Fruit fly (Drosophila melanogaster) whole organism, embryonic: ENCODE results near the gene CG7276.

Experiments used
- Abd-B ChIP-seq: fragments of 200-800 bp; sonication (Bioruptor generic); optimal IDR thresholded peaks from 2 replicates; lab custom pipeline; 2018; ENCODE audit warnings: missing biosample characterization, mild to moderate bottlenecking, missing genetic modification characterization, moderate library complexity
- CG10462 ChIP-seq: fragments of 200-800 bp; sonication (Bioruptor generic); optimal IDR thresholded peaks from 2 replicates; lab custom pipeline; 2016; ENCODE audit warnings: missing biosample characterization, missing genetic modification characterization
- CG11247 ChIP-seq: fragments of 200-800 bp; sonication (Bioruptor generic); IDR thresholded peaks from 2 replicates; pipeline ENCODE4 v1.3.6; 2022; ENCODE audit warnings: missing biosample characterization, missing genetic modification characterization
- CG11398 ChIP-seq: fragments of 200-800 bp; sonication (Bioruptor generic); optimal IDR thresholded peaks from 2 replicates; lab custom pipeline; 2016; ENCODE audit warnings: missing biosample characterization, missing genetic modification characterization
- CG11560 ChIP-seq: fragments of 200-800 bp; sonication (Bioruptor generic); IDR thresholded peaks from 3 replicates; pipeline ENCODE4 v1.3.6; 2022; ENCODE audit warnings: missing biosample characterization, missing genetic modification characterization
- CG12391 ChIP-seq: fragments of 200-800 bp; sonication (Bioruptor generic); optimal IDR thresholded peaks from 3 replicates; lab custom pipeline; 2018; ENCODE audit warnings: missing biosample characterization, mild to moderate bottlenecking, missing genetic modification characterization, moderate library complexity
- CG12659 ChIP-seq: fragments of 200-800 bp; sonication (Bioruptor generic); optimal IDR thresholded peaks from 3 replicates; lab custom pipeline; 2017; ENCODE audit warnings: mild to moderate bottlenecking, missing biosample characterization, missing genetic modification reagents, missing genetic modification characterization
- CG13424 ChIP-seq: fragments of 200-800 bp; sonication (Bioruptor generic); optimal IDR thresholded peaks from 2 replicates; lab custom pipeline; 2019; ENCODE audit warnings: missing biosample characterization, mild to moderate bottlenecking, missing genetic modification characterization, moderate library complexity
- CG13624 ChIP-seq: fragments of 200-800 bp; sonication (Bioruptor generic); optimal IDR thresholded peaks from 2 replicates; lab custom pipeline; 2016; ENCODE audit warnings: missing biosample characterization, missing genetic modification characterization
- CG1529 ChIP-seq: fragments of 200-800 bp; sonication (Bioruptor generic); optimal IDR thresholded peaks from 3 replicates; lab custom pipeline; 2018; ENCODE audit warnings: missing biosample characterization, missing genetic modification characterization
- CG18011 ChIP-seq: fragments of 200-800 bp; sonication (Bioruptor generic); optimal IDR thresholded peaks from 2 replicates; lab custom pipeline; 2017; ENCODE audit warnings: missing biosample characterization, missing genetic modification characterization, mild to moderate bottlenecking, moderate library complexity, missing genotype
- CG33557 ChIP-seq: fragments of 200-800 bp; sonication (Bioruptor generic); optimal IDR thresholded peaks from 2 replicates; lab custom pipeline; 2019; ENCODE audit warnings: missing biosample characterization, mild to moderate bottlenecking, missing genetic modification characterization, moderate library complexity
- CG3407 ChIP-seq: fragments of 200-800 bp; sonication (Bioruptor generic); optimal IDR thresholded peaks from 2 replicates; lab custom pipeline; 2018; ENCODE audit warnings: missing biosample characterization, mild to moderate bottlenecking, missing genetic modification characterization
- CG6683 ChIP-seq: fragments of 200-800 bp; sonication (Bioruptor generic); optimal IDR thresholded peaks from 2 replicates; lab custom pipeline; 2017; ENCODE audit warnings: missing biosample characterization, mild to moderate bottlenecking, missing genetic modification characterization, missing genetic modification reagents
- CG6765 ChIP-seq: fragments of 200-800 bp; sonication (Bioruptor generic); optimal IDR thresholded peaks from 3 replicates; lab custom pipeline; 2017; ENCODE audit warnings: missing biosample characterization, mild to moderate bottlenecking, missing genetic modification characterization
- CG7745 ChIP-seq: fragments of 200-800 bp; sonication (Bioruptor generic); optimal IDR thresholded peaks from 2 replicates; lab custom pipeline; 2018; ENCODE audit warnings: missing biosample characterization, mild to moderate bottlenecking, missing genetic modification characterization, moderate library complexity
- CG9437 ChIP-seq: fragments of 200-800 bp; sonication (Bioruptor generic); optimal IDR thresholded peaks from 2 replicates; lab custom pipeline; 2018; ENCODE audit warnings: missing biosample characterization, mild to moderate bottlenecking, missing genetic modification characterization
- CG9817 ChIP-seq: fragments of 200-800 bp; sonication (Bioruptor generic); optimal IDR thresholded peaks from 2 replicates; lab custom pipeline; 2018; ENCODE audit warnings: missing biosample characterization, mild to moderate bottlenecking, missing genetic modification characterization, moderate library complexity
- Camta ChIP-seq: fragments of 200-800 bp; sonication (Bioruptor generic); optimal IDR thresholded peaks from 2 replicates; lab custom pipeline; 2016; ENCODE audit warnings: missing biosample characterization, missing genetic modification characterization
- Dip3 ChIP-seq: fragments of 200-800 bp; sonication (Bioruptor generic); optimal IDR thresholded peaks from 3 replicates; lab custom pipeline; 2016; ENCODE audit warnings: missing biosample characterization, missing genetic modification characterization
- Drgx ChIP-seq: fragments of 200-800 bp; sonication (Bioruptor generic); IDR thresholded peaks from 2 replicates; pipeline ENCODE4 v1.3.6; 2022; ENCODE audit warnings: missing biosample characterization, missing genetic modification characterization
- Eip74EF ChIP-seq, 2 experiments: fragments of 200-800 bp in 1 of 2; fragments of >200 bp in 1 of 2; sonication (Bioruptor generic) in 1 of 2; optimal IDR thresholded peaks; 2 replicates each; lab custom pipeline; 2017 to 2019; ENCODE audit warnings: missing biosample characterization in 2 of 2, missing genetic modification characterization in 2 of 2, mild to moderate bottlenecking in 1 of 2, moderate library complexity in 1 of 2
- HLH3B ChIP-seq: fragments of 200-800 bp; sonication (Bioruptor generic); IDR thresholded peaks from 2 replicates; pipeline ENCODE4 v1.3.6; 2022; ENCODE audit warnings: missing biosample characterization, missing genetic modification characterization
- HLH54F ChIP-seq: fragments of 200-800 bp; sonication (Bioruptor generic); optimal IDR thresholded peaks from 3 replicates; lab custom pipeline; 2016; ENCODE audit warnings: missing biosample characterization, missing genetic modification characterization
- MESR4 ChIP-seq: fragments of 200-800 bp; sonication (Bioruptor generic); optimal IDR thresholded peaks from 2 replicates; lab custom pipeline; 2018; ENCODE audit warnings: missing biosample characterization, mild to moderate bottlenecking, missing genetic modification characterization, moderate library complexity
- Nf-YB ChIP-seq: fragments of 200-800 bp; sonication (Bioruptor generic); optimal IDR thresholded peaks from 3 replicates; lab custom pipeline; 2019; ENCODE audit warnings: missing biosample characterization, mild to moderate bottlenecking, missing genetic modification characterization, moderate library complexity
- Oli ChIP-seq: fragments of 200-800 bp; sonication (Bioruptor generic); optimal IDR thresholded peaks from 2 replicates; lab custom pipeline; 2018; ENCODE audit warnings: missing biosample characterization, mild to moderate bottlenecking, missing genetic modification characterization, moderate library complexity
- PHDP ChIP-seq: fragments of 200-800 bp; sonication (Bioruptor generic); optimal IDR thresholded peaks from 3 replicates; lab custom pipeline; 2018; ENCODE audit warnings: missing biosample characterization, mild to moderate bottlenecking, missing genetic modification characterization, moderate library complexity
- Sox102F ChIP-seq: fragments of 200-800 bp; sonication (Bioruptor generic); optimal IDR thresholded peaks from 2 replicates; lab custom pipeline; 2018; ENCODE audit warnings: missing biosample characterization, mild to moderate bottlenecking, missing genetic modification characterization, moderate library complexity
- Ssrp ChIP-seq: fragments of 200-800 bp; sonication (Bioruptor generic); optimal IDR thresholded peaks from 2 replicates; lab custom pipeline; 2018; ENCODE audit warnings: missing biosample characterization, mild to moderate bottlenecking, missing genetic modification characterization, moderate library complexity
- Xbp1 ChIP-seq: fragments of 200-800 bp; sonication (Bioruptor generic); optimal IDR thresholded peaks from 3 replicates; lab custom pipeline; 2016; ENCODE audit warnings: missing biosample characterization, mild to moderate bottlenecking, missing genetic modification characterization
- caup ChIP-seq: fragments of 200-800 bp; sonication (Bioruptor generic); optimal IDR thresholded peaks from 3 replicates; lab custom pipeline; 2017; ENCODE audit warnings: missing biosample characterization, mild to moderate bottlenecking, missing genetic modification characterization, moderate library complexity; ENCODE audit not compliant: severe bottlenecking
- danr ChIP-seq: fragments of 200-800 bp; sonication (Bioruptor generic); IDR thresholded peaks from 2 replicates; pipeline ENCODE4 v1.3.6; 2022; ENCODE audit warnings: missing biosample characterization, missing genetic modification characterization
- dpn ChIP-seq, 2 experiments: fragments of 200-800 bp; sonication (Bioruptor generic); optimal IDR thresholded peaks; 3 replicates each; lab custom pipeline; 2016; ENCODE audit warnings: missing biosample characterization in 2 of 2, missing genetic modification characterization in 2 of 2
- dysf ChIP-seq: fragments of 200-800 bp; sonication (Bioruptor generic); IDR thresholded peaks from 3 replicates; pipeline ENCODE4 v1.3.6; 2022; ENCODE audit warnings: missing biosample characterization, missing genetic modification characterization
- eyg ChIP-seq: fragments of 200-800 bp; sonication (Bioruptor generic); optimal IDR thresholded peaks from 3 replicates; lab custom pipeline; 2016; ENCODE audit warnings: missing biosample characterization, missing genetic modification characterization
- gfzf ChIP-seq: fragments of 200-800 bp; sonication (Bioruptor generic); optimal IDR thresholded peaks from 2 replicates; lab custom pipeline; 2016; ENCODE audit warnings: missing biosample characterization, mild to moderate bottlenecking, missing genetic modification characterization, moderate library complexity
- grau ChIP-seq: fragments of 200-800 bp; optimal IDR thresholded peaks from 3 replicates; lab custom pipeline; 2019; ENCODE audit warnings: missing biosample characterization, mild to moderate bottlenecking, missing genetic modification characterization, moderate library complexity
- grn ChIP-seq: fragments of 200-800 bp; sonication (Bioruptor generic); optimal IDR thresholded peaks from 3 replicates; lab custom pipeline; 2017; ENCODE audit warnings: missing biosample characterization, missing genetic modification characterization
- gsb ChIP-seq: fragments of 200-800 bp; sonication (Bioruptor generic); IDR thresholded peaks from 2 replicates; pipeline ENCODE4 v1.3.6; 2022; ENCODE audit warnings: missing biosample characterization, missing genetic modification characterization
- gsb-n ChIP-seq: fragments of 200-800 bp; sonication (Bioruptor generic); optimal IDR thresholded peaks from 3 replicates; lab custom pipeline; 2018; ENCODE audit warnings: missing biosample characterization, mild to moderate bottlenecking, missing genetic modification characterization
- jing ChIP-seq: fragments of 200-800 bp; sonication (Bioruptor generic); optimal IDR thresholded peaks from 2 replicates; lab custom pipeline; 2018; ENCODE audit warnings: missing biosample characterization, mild to moderate bottlenecking, missing genetic modification characterization
- klu ChIP-seq: fragments of 200-800 bp; sonication (Bioruptor generic); IDR thresholded peaks from 2 replicates; pipeline ENCODE4 v1.3.6; 2022; ENCODE audit warnings: missing biosample characterization, missing genetic modification characterization
- lmd ChIP-seq: fragments of 200-800 bp; sonication (Bioruptor generic); IDR thresholded peaks from 2 replicates; pipeline ENCODE4 v1.3.6; 2022; ENCODE audit warnings: missing biosample characterization, missing genetic modification characterization
- sqz ChIP-seq: fragments of 200-800 bp; sonication (Bioruptor generic); optimal IDR thresholded peaks from 3 replicates; lab custom pipeline; 2018; ENCODE audit warnings: missing biosample characterization, mild to moderate bottlenecking, missing genetic modification characterization
- tap ChIP-seq: fragments of 200-800 bp; optimal IDR thresholded peaks from 3 replicates; lab custom pipeline; 2019; ENCODE audit warnings: missing biosample characterization, mild to moderate bottlenecking, missing genetic modification characterization, moderate library complexity
- unpg ChIP-seq: fragments of 200-800 bp; sonication (Bioruptor generic); optimal IDR thresholded peaks from 3 replicates; lab custom pipeline; 2018; ENCODE audit warnings: missing biosample characterization, mild to moderate bottlenecking, missing genetic modification characterization, moderate library complexity
- vvl ChIP-seq: fragments of 200-800 bp; sonication (Bioruptor generic); IDR thresholded peaks from 2 replicates; pipeline ENCODE4 v1.3.6; 2022; ENCODE audit warnings: missing biosample characterization, missing genetic modification characterization
- zfh2 ChIP-seq: fragments of 200-800 bp; sonication (Bioruptor generic); optimal IDR thresholded peaks from 2 replicates; lab custom pipeline; 2016; ENCODE audit warnings: missing biosample characterization, missing genetic modification characterization

The CG7276 gene

dm6 chr3L:15537916-15538581, 40.0 kb downstream of the CG7276 start:
- TF ChIP-seq Dip3 (GFP tag; lab: Kevin White, UChicago), result peak; percentile 35
- no peak for TF ChIP-seq CG11247 (GFP tag; lab: Robert Waterston, UW)
- TF ChIP-seq gsb-n, result peak; percentile 64
- peak; percentile 9 for TF ChIP-seq CG9817 (tag; lab: Kevin White, UChicago)
- TF ChIP-seq caup (GFP tag; lab: Kevin White, UChicago), result no peak
- no peak for TF ChIP-seq eyg (GFP tag; lab: Kevin White, UChicago)
- TF ChIP-seq CG11398 (GFP tag; lab: Kevin White, UChicago), result peak; percentile 1
- TF ChIP-seq dysf (GFP tag; lab: Robert Waterston, UW), result peak; percentile 57; the same call in 2 of the 3 replicates
- TF ChIP-seq CG13624 (GFP tag; lab: Kevin White, UChicago), result peak; percentile 24
- no peak for TF ChIP-seq gsb
- TF ChIP-seq Eip74EF (GFP tag; optimal IDR thresholded peaks at IDR 0.05; lab: Kevin White, UChicago), result peak in 1 of 2 experiments; percentile 78
- TF ChIP-seq Nf-YB (GFP tag; lab: Kevin White, UChicago), result peak; percentile 53
- TF ChIP-seq grau (tag; lab: Kevin White, UChicago), result peak; percentile 78
- TF ChIP-seq CG12391 (tag; lab: Kevin White, UChicago), result peak; percentile 81
- TF ChIP-seq CG9437 (GFP tag; lab: Kevin White, UChicago), result peak; percentile 70
- peak; percentile 33 for TF ChIP-seq tap
- TF ChIP-seq HLH3B, result peak; percentile 23; the same call in 1 of the 2 replicates
- peak; percentile 6 for TF ChIP-seq CG6683
- peak; percentile 35 for TF ChIP-seq Camta (GFP tag; lab: Kevin White, UChicago)
- peak; percentile 56 for TF ChIP-seq Drgx
- TF ChIP-seq danr (GFP tag; lab: Robert Waterston, UW), result no peak
- peak; percentile 44; the same call in 1 of the 2 replicates for TF ChIP-seq klu (GFP tag; lab: Robert Waterston, UW)
- TF ChIP-seq sqz (GFP tag; lab: Kevin White, UChicago), result peak; percentile 32
- peak; percentile 67 for TF ChIP-seq lmd (GFP tag; lab: Robert Waterston, UW)
- no peak for TF ChIP-seq CG7745 (tag; lab: Kevin White, UChicago)
- peak; percentile 75 for TF ChIP-seq unpg (GFP tag; lab: Kevin White, UChicago)
- TF ChIP-seq CG12659, result peak; percentile 65
- no peak for TF ChIP-seq MESR4 (GFP tag; lab: Kevin White, UChicago)
- no peak for TF ChIP-seq grn (GFP tag; lab: Kevin White, UChicago)
- peak; percentile 76 for TF ChIP-seq Ssrp (tag; lab: Kevin White, UChicago)
- TF ChIP-seq Xbp1 (GFP tag; lab: Kevin White, UChicago), result peak; percentile 63
- peak; percentile 78 for TF ChIP-seq Oli (tag; lab: Kevin White, UChicago)
- TF ChIP-seq jing (GFP tag; lab: Kevin White, UChicago), result peak; percentile 23
- TF ChIP-seq CG18011, result peak; percentile 25
- peak; percentile 35 to 36 for TF ChIP-seq dpn (GFP tag; optimal IDR thresholded peaks at IDR 0.05; lab: Kevin White, UChicago)
- peak; percentile 50 for TF ChIP-seq Abd-B (GFP tag; lab: Kevin White, UChicago)
- TF ChIP-seq PHDP, result peak; percentile 81
- TF ChIP-seq CG6765 (GFP tag; lab: Kevin White, UChicago), result no peak
- TF ChIP-seq CG11560, result no peak
- TF ChIP-seq HLH54F, result peak; percentile 10
- TF ChIP-seq Sox102F (GFP tag; lab: Kevin White, UChicago), result peak; percentile 83
- TF ChIP-seq CG33557 (GFP tag; lab: Kevin White, UChicago), result peak; percentile 46
- TF ChIP-seq CG13424 (tag; lab: Kevin White, UChicago), result peak; percentile 71
- TF ChIP-seq gfzf (GFP tag; lab: Kevin White, UChicago), result no peak
- TF ChIP-seq vvl (GFP tag; lab: Robert Waterston, UW), result peak; percentile 35
- peak; percentile 58 for TF ChIP-seq CG1529
- peak; percentile 55 for TF ChIP-seq CG3407 (GFP tag; lab: Kevin White, UChicago)
- TF ChIP-seq zfh2 (GFP tag; lab: Kevin White, UChicago), result peak; percentile 26
- TF ChIP-seq CG10462, result peak; percentile 35
